Fruit fly (Drosophila melanogaster): Measurements from ENCODE around the gene mus201.

DNA sequence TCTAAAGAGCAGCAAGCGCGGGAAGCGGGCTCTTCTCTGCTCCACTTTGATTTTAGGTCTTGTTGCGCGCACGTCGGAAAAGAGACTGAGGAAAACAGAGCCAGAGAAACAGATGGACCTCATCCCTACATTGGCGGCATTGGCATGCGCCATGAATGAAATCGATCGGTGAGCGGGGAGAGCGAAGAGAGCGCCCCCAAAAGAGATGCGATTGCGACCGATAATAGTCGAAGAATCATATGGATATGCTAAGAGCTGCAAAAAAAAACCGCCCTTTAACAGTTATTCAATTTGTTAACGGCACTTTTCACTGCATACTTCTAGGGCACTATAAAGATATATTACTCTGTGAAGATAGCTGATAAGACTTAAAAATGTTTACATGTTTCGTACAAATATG is 4.5 kb upstream of the mus201 start, which contains the start of gene grk:
- TF ChIP-seq ttk (optimal IDR thresholded peaks at IDR 0.05): no peak
- TF ChIP-seq psq (optimal IDR thresholded peaks at IDR 0.05): no peak
- TF ChIP-seq Myc (optimal IDR thresholded peaks at IDR 0.05): no peak
- TF ChIP-seq h (optimal IDR thresholded peaks at IDR 0.05): no peak
- TF ChIP-seq insv (optimal IDR thresholded peaks at IDR 0.05): no peak
